Fruit fly (Drosophila melanogaster) whole organism, larva: ENCODE data around the gene peb.

Experiments
- noc ChIP-seq: fragments of 200-800 bp; sonication (Bioruptor generic); optimal IDR thresholded peaks from 3 replicates; lab custom pipeline; 2019; ENCODE audit warnings: missing biosample characterization, mild to moderate bottlenecking, missing genetic modification characterization, moderate library complexity

peb gene

dm6 chrX:4616865-4617669 is at the start of gene peb:
Gene peb (plus strand): TSS chrX:4617564.
- no peak for TF ChIP-seq noc

dm6 chrX:4571829-4572228 is 45.5 kb upstream of the peb start, which contains the start of gene CG12684:
Gene CG12684 (minus strand): TSS chrX:4571929.
- no peak for TF ChIP-seq noc

DNA sequence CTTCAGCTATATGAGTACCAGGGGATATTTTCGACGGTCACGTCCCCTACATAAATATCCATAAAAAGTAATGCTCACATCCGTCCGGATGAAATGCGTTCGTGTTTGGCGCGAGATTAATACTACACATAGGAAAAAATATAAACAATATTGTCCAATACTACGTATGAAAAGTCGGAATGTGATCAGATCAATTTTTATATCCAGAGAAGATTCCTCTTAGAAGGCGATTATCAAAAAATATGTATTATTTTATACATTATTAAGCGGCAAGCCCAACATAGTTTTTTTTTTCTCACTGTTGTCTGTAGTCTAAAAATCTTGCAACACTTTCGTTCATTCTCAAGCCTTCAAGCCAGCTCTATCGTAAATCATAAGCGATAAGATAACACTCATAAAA is 43.4 kb upstream of the peb start:
- TF ChIP-seq noc: no peak

- TF ChIP-seq noc: no peak
These were observed 35.6 kb upstream of the peb start for dm6 chrX:4581769-4582168.

dm6 chrX:4582422-4582821 is 34.9 kb upstream of the peb start:
- no peak for TF ChIP-seq noc

dm6 chrX:4587584-4587983 is 29.8 kb upstream of the peb start:
- TF ChIP-seq noc: peak; percentile 19

DNA sequence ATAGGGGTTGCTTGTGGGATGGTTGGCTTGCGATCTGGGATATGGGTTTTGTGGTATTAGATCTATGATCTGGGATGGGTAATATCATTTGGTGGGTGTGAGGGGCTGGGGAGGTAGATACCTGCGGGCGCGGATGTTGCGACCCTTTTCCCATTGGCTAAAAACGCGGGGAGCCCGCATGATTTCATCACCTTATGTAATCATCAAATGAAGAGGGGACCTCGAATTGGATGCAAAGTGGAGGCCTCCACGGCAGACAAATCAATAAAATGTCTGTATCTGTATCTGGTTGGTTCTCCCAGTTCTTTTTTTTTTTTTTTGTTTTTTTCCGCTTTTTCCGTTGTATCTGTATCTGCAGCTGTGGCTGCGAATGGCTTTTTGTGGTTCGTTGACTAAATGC is 28.4 kb upstream of the peb start:
- no peak for TF ChIP-seq noc

DNA sequence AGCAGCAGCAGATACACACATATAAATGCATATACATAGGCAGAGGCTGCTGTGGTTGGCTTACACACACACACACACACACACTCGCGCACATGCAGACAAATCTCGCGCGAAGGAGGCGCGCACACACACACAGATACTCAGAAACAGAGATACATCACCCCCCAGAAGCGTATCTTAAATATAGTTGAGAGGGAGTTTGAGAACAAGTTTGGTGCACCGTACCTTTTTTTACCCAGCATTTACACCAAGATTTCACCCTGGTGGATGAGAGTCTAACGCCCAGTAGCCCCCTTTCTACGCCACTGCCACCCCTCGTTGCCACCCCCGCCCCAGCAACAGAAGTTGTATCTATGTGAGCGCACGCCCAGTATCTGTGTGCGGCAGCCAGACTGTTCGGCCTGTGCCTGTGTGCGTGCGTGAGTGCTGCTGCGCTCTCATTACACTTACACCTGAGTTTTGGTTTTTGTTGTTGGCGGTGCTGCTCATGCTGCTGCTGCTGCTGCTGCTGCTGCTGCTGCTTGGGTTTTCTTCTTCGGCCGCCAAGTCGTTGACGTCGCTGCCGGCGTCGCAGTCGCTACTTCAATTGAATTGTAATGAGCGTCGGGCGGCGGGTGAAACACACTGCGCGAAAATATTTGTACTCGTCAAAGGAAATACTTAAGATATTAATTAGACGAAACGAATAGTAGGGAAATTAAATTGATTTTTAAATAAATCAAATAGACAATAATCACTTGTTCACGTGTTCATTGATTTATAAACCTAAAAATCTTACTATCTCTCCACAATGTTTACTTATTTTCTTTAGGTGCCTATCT is 27.2 kb upstream of the peb start:
- TF ChIP-seq noc: no peak

DNA sequence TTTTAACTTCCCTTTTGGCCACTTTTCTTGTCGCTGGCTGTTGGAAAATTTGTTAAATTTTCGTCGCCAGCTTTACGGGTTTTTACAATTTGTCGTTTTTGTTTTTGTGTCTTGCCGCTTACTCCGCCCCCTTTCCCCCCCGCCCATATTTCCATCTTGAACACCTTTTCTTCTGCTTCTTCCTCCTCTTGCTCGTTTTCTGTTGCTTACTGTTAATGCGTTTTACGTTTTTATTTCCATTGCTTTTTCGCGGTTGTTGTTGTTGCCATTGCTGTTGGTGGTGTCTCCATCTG is 26.6 kb upstream of the peb start:
- no peak for TF ChIP-seq noc

- no peak for TF ChIP-seq noc
These were observed 25.1 kb upstream of the peb start for dm6 chrX:4592258-4592657.

- no peak for TF ChIP-seq noc
These were observed 20.7 kb upstream of the peb start for dm6 chrX:4596467-4597183.

- TF ChIP-seq noc: no peak
These were observed 17.4 kb upstream of the peb start for dm6 chrX:4599897-4600469.

DNA sequence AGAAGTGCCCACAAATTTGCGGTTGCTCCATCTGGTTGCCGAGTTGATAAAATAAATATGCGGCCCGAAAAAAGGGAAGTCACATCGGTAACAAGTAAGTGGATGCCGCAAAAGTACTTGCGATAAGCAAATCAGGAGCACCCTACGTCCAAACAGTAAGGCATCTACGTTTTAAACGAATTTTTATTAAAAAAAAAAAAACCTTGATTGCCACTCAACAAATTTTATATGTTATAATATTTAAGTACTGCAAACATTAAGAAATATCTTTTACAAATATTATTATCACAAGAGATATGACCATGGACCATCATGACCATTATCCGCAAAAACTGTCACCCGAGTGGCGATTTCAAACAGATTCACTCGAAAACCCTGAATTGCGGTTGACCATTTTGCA is 13.3 kb upstream of the peb start:
- peak; percentile 17 for TF ChIP-seq noc

- no peak for TF ChIP-seq noc
These were observed 12.8 kb upstream of the peb start for dm6 chrX:4604553-4604952.

DNA sequence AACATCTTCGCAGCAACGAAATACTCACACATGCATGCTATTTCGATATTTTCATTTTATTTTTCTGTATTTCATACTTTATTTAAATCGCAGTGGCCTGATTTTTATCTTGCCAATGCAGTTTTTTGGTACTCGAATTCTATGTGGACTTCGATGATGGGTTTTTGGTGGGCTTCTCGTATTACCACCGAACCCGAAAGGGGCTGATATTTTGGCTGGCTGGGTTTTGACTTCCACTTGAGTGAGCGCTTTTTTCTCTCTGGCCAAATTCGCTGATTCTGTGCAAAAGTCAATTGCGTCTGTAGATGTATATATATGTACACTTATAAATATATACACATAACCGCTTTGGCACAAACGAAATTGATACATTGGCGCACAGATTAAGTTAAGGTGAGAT is 12.1 kb upstream of the peb start:
- no peak for TF ChIP-seq noc

- no peak for TF ChIP-seq noc
These were observed 10.9 kb upstream of the peb start for dm6 chrX:4606447-4606846.

- no peak for TF ChIP-seq noc
These were observed 7.6 kb upstream of the peb start for dm6 chrX:4609737-4610136.
